Worm (Caenorhabditis elegans): Measurements from ENCODE around the gene Y60C6A.2.

ce11 chrV:4820601-4821000 is 35.4 kb upstream of the Y60C6A.2 start:
- TF ChIP-seq klf-2 (GFP tag; conservative IDR thresholded peaks at IDR 0.05) (no peak), flt-1 (GFP tag; IDR thresholded peaks at IDR 0.05) (no peak), tab-1 (GFP tag; IDR thresholded peaks at IDR 0.05) (no peak), ref-1 (GFP tag; conservative IDR thresholded peaks at IDR 0.05) (no peak), ztf-29 (GFP tag; IDR thresholded peaks at IDR 0.05) (no peak), cog-1 (tag; optimal IDR thresholded peaks at IDR 0.05) (no peak)

Measured in whole organism, midembryonic.